Worm (Caenorhabditis elegans) whole organism, young adult: ENCODE data around the gene F56H11.2.

Source experiments
- C17E4.6 ChIP-seq: fragments of 200-800 bp; sonication (Bioruptor generic); IDR thresholded peaks from 2 replicates; pipeline ENCODE4 v1.3.6; 2022; ENCODE audit warnings: missing genetic modification reagents, missing genetic modification characterization, missing compliant biosample characterization
- F52B5.7 ChIP-seq: sonication (generic microtip); optimal IDR thresholded peaks from 2 replicates; lab custom pipeline; 2016; ENCODE audit warnings: mild to moderate bottlenecking, missing genetic modification characterization, missing compliant biosample characterization
- Y53G8AR.9 ChIP-seq: fragments of 200-800 bp; sonication (Bioruptor generic); conservative IDR thresholded peaks from 2 replicates; pipeline ENCODE4 v1.3.6; 2022; ENCODE audit warnings: missing genetic modification reagents, missing genetic modification characterization, missing compliant biosample characterization
- Y56A3A.18 ChIP-seq: fragments of 200-800 bp; sonication (Bioruptor generic); IDR thresholded peaks from 2 replicates; pipeline ENCODE4 v1.3.6; 2022; ENCODE audit warnings: missing genetic modification reagents, missing genetic modification characterization, missing compliant biosample characterization
- Y79H2A.3 ChIP-seq: fragments of 200-800 bp; sonication (Bioruptor generic); conservative IDR thresholded peaks from 2 replicates; pipeline ENCODE4 v1.3.6; 2022; ENCODE audit warnings: missing genetic modification reagents, missing genetic modification characterization, missing compliant biosample characterization
- akir-1 ChIP-seq: fragments of 200-800 bp; sonication (Bioruptor generic); optimal IDR thresholded peaks from 2 replicates; lab custom pipeline; 2018; ENCODE audit warnings: mild to moderate bottlenecking, missing genetic modification characterization, moderate library complexity, missing compliant biosample characterization
- aptf-2 ChIP-seq: fragments of 200-800 bp; sonication (Bioruptor generic); conservative IDR thresholded peaks from 2 replicates; pipeline ENCODE4 v1.3.6; 2022; ENCODE audit warnings: missing genetic modification reagents, missing genetic modification characterization, missing compliant biosample characterization
- attf-5 ChIP-seq: fragments of 200-800 bp; sonication (Bioruptor generic); optimal IDR thresholded peaks from 2 replicates; lab custom pipeline; 2018; ENCODE audit warnings: mild to moderate bottlenecking, missing genetic modification characterization, missing compliant biosample characterization
- bed-1 ChIP-seq: fragments of 200-800 bp; sonication (Bioruptor generic); IDR thresholded peaks from 2 replicates; pipeline ENCODE4 v1.3.6; 2022; ENCODE audit warnings: missing genetic modification reagents, missing genetic modification characterization, missing compliant biosample characterization
- ceh-91 ChIP-seq: fragments of 200-800 bp; sonication (Bioruptor generic); IDR thresholded peaks from 2 replicates; pipeline ENCODE4 v1.3.6; 2022; ENCODE audit warnings: missing genetic modification reagents, missing genetic modification characterization, missing compliant biosample characterization
- die-1 ChIP-seq: sonication (generic microtip); optimal IDR thresholded peaks from 2 replicates; lab custom pipeline; 2016; ENCODE audit warnings: missing genotype, mild to moderate bottlenecking, missing genetic modification characterization, missing compliant biosample characterization
- dpff-1 ChIP-seq: sonication (generic microtip); optimal IDR thresholded peaks from 2 replicates; lab custom pipeline; 2017; ENCODE audit warnings: mild to moderate bottlenecking, missing genetic modification characterization, missing compliant biosample characterization
- egl-44 ChIP-seq: fragments of 200-800 bp; sonication (Bioruptor generic); IDR thresholded peaks from 2 replicates; pipeline ENCODE4 v1.3.6; 2022; ENCODE audit warnings: missing genetic modification reagents, missing genetic modification characterization, missing compliant biosample characterization
- ets-4 ChIP-seq: fragments of 200-800 bp; sonication (Bioruptor generic); optimal IDR thresholded peaks from 2 replicates; lab custom pipeline; 2018; ENCODE audit warnings: mild to moderate bottlenecking, missing genetic modification characterization, missing compliant biosample characterization
- hmg-20 ChIP-seq: fragments of 200-800 bp; sonication (Bioruptor generic); IDR thresholded peaks from 2 replicates; pipeline ENCODE4 v1.3.6; 2022; ENCODE audit warnings: missing genetic modification reagents, missing genetic modification characterization, missing compliant biosample characterization
- lag-1 ChIP-seq: fragments of 200-800 bp; sonication (Bioruptor generic); IDR thresholded peaks from 2 replicates; pipeline ENCODE4 v1.3.6; 2022; ENCODE audit warnings: missing genetic modification reagents, missing genetic modification characterization, missing compliant biosample characterization
- let-607 ChIP-seq, 2 experiments: fragments of 200-800 bp in 1 of 2; sonication (Bioruptor generic) in 1 of 2; sonication (generic microtip) in 1 of 2; optimal IDR thresholded peaks; 2 replicates each; lab custom pipeline; 2016 to 2018; ENCODE audit warnings: mild to moderate bottlenecking in 2 of 2, missing compliant biosample characterization in 2 of 2, missing genetic modification characterization in 2 of 2, moderate library complexity in 2 of 2, missing genotype in 1 of 2
- lin-26 ChIP-seq: fragments of 200-800 bp; sonication (Bioruptor generic); IDR thresholded peaks from 2 replicates; pipeline ENCODE4 v1.3.6; 2022; ENCODE audit warnings: missing genetic modification reagents, missing genetic modification characterization, missing compliant biosample characterization
- mes-4 ChIP-seq: sonication (generic microtip); optimal IDR thresholded peaks from 2 replicates; lab custom pipeline; 2016; ENCODE audit warnings: missing genotype, missing genetic modification characterization, missing compliant biosample characterization
- nfya-1 ChIP-seq: sonication (generic microtip); optimal IDR thresholded peaks from 2 replicates; lab custom pipeline; 2017; ENCODE audit warnings: antibody characterized with exemption, missing compliant biosample characterization, missing genetic modification characterization, borderline replicate concordance; ENCODE audit not compliant: insufficient read depth
- nhr-179 ChIP-seq: sonication (generic microtip); optimal IDR thresholded peaks from 2 replicates; lab custom pipeline; 2016; ENCODE audit warnings: mild to moderate bottlenecking, missing genetic modification characterization, missing compliant biosample characterization
- nhr-80 ChIP-seq: sonication (generic microtip); optimal IDR thresholded peaks from 2 replicates; lab custom pipeline; 2016; ENCODE audit warnings: missing genetic modification characterization, missing compliant biosample characterization
- rec-8 ChIP-seq, 2 experiments: sonication (generic microtip); optimal IDR thresholded peaks; 2 replicates each; lab custom pipeline; 2016; ENCODE audit warnings: mild to moderate bottlenecking in 2 of 2, missing genetic modification characterization in 2 of 2, missing genetic modification reagents in 2 of 2, missing genotype in 2 of 2, missing biosample characterization in 1 of 2, missing compliant biosample characterization in 1 of 2, moderate library complexity in 1 of 2
- rpc-1 ChIP-seq, 2 experiments: fragments of 150-350 bp in 1 of 2; sonication (generic microtip) in 1 of 2; optimal IDR thresholded peaks; 2 replicates each; lab custom pipeline; 2014 to 2018; ENCODE audit warnings: missing biosample characterization in 1 of 2, missing genetic modification characterization in 1 of 2, missing genetic modification reagents in 1 of 2, missing genotype in 1 of 2
- snpc-1.3 ChIP-seq: sonication (generic microtip); optimal IDR thresholded peaks from 2 replicates; lab custom pipeline; 2017; ENCODE audit warnings: missing genetic modification characterization, mild to moderate bottlenecking, missing compliant biosample characterization, antibody characterized with exemption, moderate library complexity, missing genotype, missing genetic modification reagents; ENCODE audit not compliant: insufficient read depth
- somi-1 ChIP-seq: fragments of 200-800 bp; sonication (Bioruptor generic); optimal IDR thresholded peaks from 2 replicates; lab custom pipeline; 2018; ENCODE audit warnings: mild to moderate bottlenecking, missing genetic modification characterization, missing compliant biosample characterization
- sptf-2 ChIP-seq: fragments of 200-800 bp; sonication (Bioruptor generic); optimal IDR thresholded peaks from 2 replicates; lab custom pipeline; 2018; ENCODE audit warnings: mild to moderate bottlenecking, missing genetic modification characterization, missing compliant biosample characterization
- tbp1 ChIP-seq: fragments of 200-800 bp; sonication (Bioruptor generic); optimal IDR thresholded peaks from 2 replicates; lab custom pipeline; 2018; ENCODE audit warnings: mild to moderate bottlenecking, missing genetic modification characterization, missing compliant biosample characterization
- tbx-9 ChIP-seq: sonication (generic microtip); optimal IDR thresholded peaks from 2 replicates; lab custom pipeline; 2016; ENCODE audit warnings: borderline replicate concordance, missing genetic modification characterization, inconsistent platforms, missing compliant biosample characterization
- unc-130 ChIP-seq: sonication (generic microtip); optimal IDR thresholded peaks from 2 replicates; lab custom pipeline; 2016; ENCODE audit warnings: missing genetic modification reagents, missing genetic modification characterization, missing compliant biosample characterization
- unc-62 ChIP-seq: fragments of 150-350 bp; optimal IDR thresholded peaks from 2 replicates; lab custom pipeline; 2014; ENCODE audit warnings: missing biosample characterization, missing genetic modification reagents, missing genetic modification characterization
- xnd-1 ChIP-seq: sonication (generic microtip); optimal IDR thresholded peaks from 2 replicates; lab custom pipeline; 2016; ENCODE audit warnings: missing genotype, missing genetic modification reagents, missing genetic modification characterization, missing compliant biosample characterization

F56H11.2 gene

DNA sequence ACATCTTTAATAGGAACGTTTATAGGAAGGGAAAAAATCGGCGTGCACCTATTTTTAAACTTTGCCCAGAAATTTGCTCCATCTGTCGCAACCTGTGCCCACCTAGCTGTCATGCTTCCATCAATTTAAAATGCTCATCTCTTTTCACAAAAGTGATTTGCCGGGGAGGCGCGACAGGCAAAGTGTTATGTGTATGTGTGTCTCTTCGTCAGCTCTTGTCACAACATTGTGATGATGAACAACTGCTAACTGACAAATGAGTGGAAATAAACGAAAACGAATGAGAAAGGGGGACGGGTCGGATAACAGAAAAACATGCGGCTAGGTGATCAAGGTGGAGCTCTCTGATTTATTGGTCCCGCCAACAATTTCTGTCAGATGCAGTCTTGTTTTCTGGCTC lies 5.2 kb upstream of the F56H11.2 start:
- no peak for TF ChIP-seq ets-4 (GFP tag; lab: Kevin White, UChicago)
- TF ChIP-seq unc-62 (GFP tag; lab: Kevin White, UChicago) = peak; percentile 45
- TF ChIP-seq let-607 (tag; optimal IDR thresholded peaks at IDR 0.05; lab: Kevin White, UChicago) = peak; percentile 14 to 77
- no peak for TF ChIP-seq ceh-91 (GFP tag; lab: Robert Waterston, UW)
- peak; percentile 61 for TF ChIP-seq nhr-80 (tag; lab: Kevin White, UChicago)
- TF ChIP-seq akir-1 (GFP tag; lab: Kevin White, UChicago) = no peak
- TF ChIP-seq egl-44 (GFP tag; lab: Robert Waterston, UW) = 0 out of 2 replicates have a peak, but pooled peaks have one; percentile 10
- TF ChIP-seq attf-5 (GFP tag; lab: Kevin White, UChicago) = no peak
- TF ChIP-seq, all 124 proteins: peak for 4

- TF ChIP-seq nhr-80 (tag; lab: Kevin White, UChicago) (peak; percentile 89), C17E4.6 (GFP tag; lab: Robert Waterston, UW) (no peak), unc-130 (GFP tag; lab: Kevin White, UChicago) (no peak), unc-62 (GFP tag; lab: Kevin White, UChicago) (peak; percentile 38), bed-1 (GFP tag; lab: Robert Waterston, UW) (no peak), let-607 (tag; optimal IDR thresholded peaks at IDR 0.05; lab: Kevin White, UChicago) (peak in 1 of 2 experiments; percentile 13)
Measured at ce11 chrIV:9537500-9537899, 4.5 kb upstream of the F56H11.2 start.

DNA sequence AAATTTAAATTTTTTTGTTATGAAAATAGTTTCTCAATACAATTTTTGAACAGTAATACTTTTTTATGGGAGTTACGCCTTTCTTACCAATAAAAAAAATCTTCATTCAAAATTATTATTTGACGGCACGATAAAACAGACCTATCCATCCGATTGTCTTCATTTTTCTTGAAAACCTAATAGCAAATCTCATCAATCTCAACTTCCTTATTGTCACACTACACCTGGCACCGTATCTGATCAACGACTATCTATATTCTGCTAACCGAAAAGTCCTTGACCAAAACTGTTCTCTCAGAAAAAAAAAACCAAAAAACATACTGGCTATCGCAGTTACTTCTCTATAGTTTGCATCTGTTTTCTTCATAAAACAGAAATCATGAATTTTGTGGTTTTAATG lies 3.2 kb upstream of the F56H11.2 start:
- TF ChIP-seq mes-4 (tag; lab: Kevin White, UChicago) (no peak), nfya-1 (tag; lab: Kevin White, UChicago) (no peak), lag-1 (GFP tag; lab: Robert Waterston, UW) (no peak), rpc-1 (optimal IDR thresholded peaks at IDR 0.05; lab: Kevin White, UChicago) (no peak), rpc-1 (tag; optimal IDR thresholded peaks at IDR 0.05; lab: Kevin White, UChicago) (no peak), nhr-179 (tag; lab: Kevin White, UChicago) (no peak), Y56A3A.18 (GFP tag; lab: Robert Waterston, UW) (no peak), F52B5.7 (tag; lab: Kevin White, UChicago) (no peak), lin-26 (GFP tag; lab: Robert Waterston, UW) (no peak), attf-5 (GFP tag; lab: Kevin White, UChicago) (no peak), snpc-1.3 (no peak), Y79H2A.3 (no peak), somi-1 (GFP tag; lab: Kevin White, UChicago) (no peak), hmg-20 (GFP tag; lab: Robert Waterston, UW) (no peak), aptf-2 (GFP tag; lab: Robert Waterston, UW) (no peak)

DNA sequence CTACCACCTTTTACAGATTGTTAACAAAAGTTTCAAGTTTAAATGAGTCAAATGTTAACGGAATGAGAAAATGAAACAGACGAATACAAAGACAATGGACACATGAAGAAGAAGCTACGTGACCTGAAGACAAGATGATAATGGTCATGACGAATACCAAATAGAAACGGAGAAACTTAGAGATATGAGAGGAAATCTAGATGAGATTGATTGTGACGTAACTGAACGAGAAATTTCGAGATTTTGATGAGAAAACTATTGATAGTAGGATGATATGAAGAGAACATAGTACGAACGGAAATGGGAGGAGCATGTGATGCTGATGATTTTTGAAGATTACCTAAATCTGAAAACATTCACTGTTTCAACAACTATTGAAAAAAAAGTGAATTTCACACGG lies 2.1 kb upstream of the F56H11.2 start:
- TF ChIP-seq sptf-2 (GFP tag; lab: Kevin White, UChicago) (no peak), tbx-9 (tag; lab: Kevin White, UChicago) (no peak), unc-130 (GFP tag; lab: Kevin White, UChicago) (no peak), xnd-1 (tag; lab: Kevin White, UChicago) (no peak), die-1 (tag; lab: Kevin White, UChicago) (no peak), rec-8 (tag; optimal IDR thresholded peaks at IDR 0.05; lab: Kevin White, UChicago) (no peak), nhr-179 (tag; lab: Kevin White, UChicago) (no peak), Y53G8AR.9 (no peak), tbp1 (no peak), dpff-1 (tag; lab: Kevin White, UChicago) (no peak)
